Worm (Caenorhabditis elegans) whole organism, L3 larva: ENCODE results near the gene ndus-8.

ENCODE experiments used
- ZK546.5 ChIP-seq: sonication (generic microtip); optimal IDR thresholded peaks from 2 replicates; lab custom pipeline; 2017; ENCODE audit warnings: missing biosample characterization, missing genetic modification characterization
- egl-27 ChIP-seq: sonication (generic microtip); optimal IDR thresholded peaks from 4 replicates; lab custom pipeline; 2017; ENCODE audit warnings: missing biosample characterization, missing genetic modification reagents, missing genetic modification characterization
- eor-1 ChIP-seq, 2 experiments: fragments of 150-350 bp; optimal IDR thresholded peaks; 2 replicates each; lab custom pipeline; 2014 to 2018; ENCODE audit warnings: missing biosample characterization in 2 of 2, missing genetic modification characterization in 2 of 2
- lin-39 ChIP-seq: fragments of 150-350 bp; optimal IDR thresholded peaks from 2 replicates; lab custom pipeline; 2018; ENCODE audit warnings: missing biosample characterization, missing genetic modification reagents, missing genetic modification characterization
- mdl-1 ChIP-seq: fragments of 150-350 bp; optimal IDR thresholded peaks from 2 replicates; lab custom pipeline; 2014; ENCODE audit warnings: missing biosample characterization, missing genetic modification characterization
- nhr-11 ChIP-seq: fragments of 150-350 bp; optimal IDR thresholded peaks from 2 replicates; lab custom pipeline; 2014; ENCODE audit warnings: missing biosample characterization, missing genetic modification characterization
- nhr-12 ChIP-seq: fragments of 150-350 bp; optimal IDR thresholded peaks from 2 replicates; lab custom pipeline; 2014; ENCODE audit warnings: missing biosample characterization, missing genetic modification characterization
- nhr-77 ChIP-seq: fragments of 150-350 bp; optimal IDR thresholded peaks from 2 replicates; lab custom pipeline; 2014; ENCODE audit warnings: missing biosample characterization, missing genetic modification characterization
- skn-1 ChIP-seq: fragments of 150-350 bp; optimal IDR thresholded peaks from 2 replicates; lab custom pipeline; 2014; ENCODE audit warnings: missing biosample characterization, missing genetic modification characterization
- unc-62 ChIP-seq: fragments of 150-350 bp; sonication (generic microtip); optimal IDR thresholded peaks from 4 replicates; lab custom pipeline; 2014; ENCODE audit warnings: missing biosample characterization, missing genetic modification reagents, missing genetic modification characterization

- TF ChIP-seq skn-1 (tag; lab: Kevin White, UChicago) (no peak), unc-62 (GFP tag; lab: Kevin White, UChicago) (no peak), egl-27 (tag; lab: Kevin White, UChicago) (no peak), mdl-1 (tag; lab: Kevin White, UChicago) (no peak), nhr-77 (tag; lab: Kevin White, UChicago) (no peak), ZK546.5 (tag; lab: Kevin White, UChicago) (no peak), nhr-12 (tag; lab: Kevin White, UChicago) (no peak), eor-1 (tag; optimal IDR thresholded peaks at IDR 0.05; lab: Kevin White, UChicago) (no peak), lin-39 (tag; lab: Kevin White, UChicago) (no peak), nhr-11 (tag; lab: Kevin White, UChicago) (no peak)
Observed at ce11 chrIII:7246389-7246788, 12.4 kb upstream of the ndus-8 start.
